Worm (Caenorhabditis elegans) whole organism, late embryonic: ENCODE data around the gene K06H7.7.

Experiments
- C08G9.2 ChIP-seq: sonication (generic microtip); optimal IDR thresholded peaks from 2 replicates; lab custom pipeline; 2016; ENCODE audit warnings: mild to moderate bottlenecking, missing genetic modification characterization, moderate library complexity, missing compliant biosample characterization
- ama-1 ChIP-seq: fragments of 150-350 bp; optimal IDR thresholded peaks from 2 replicates; lab custom pipeline; 2014
- ceh-14 ChIP-seq: sonication (generic microtip); optimal IDR thresholded peaks from 2 replicates; lab custom pipeline; 2016; ENCODE audit warnings: missing genotype, missing genetic modification characterization, missing compliant biosample characterization
- ceh-2 ChIP-seq: sonication (generic microtip); optimal IDR thresholded peaks from 2 replicates; lab custom pipeline; 2016; ENCODE audit warnings: missing genotype, missing genetic modification characterization, missing compliant biosample characterization
- ceh-30 ChIP-seq: fragments of 150-350 bp; optimal IDR thresholded peaks from 2 replicates; lab custom pipeline; 2014; ENCODE audit warnings: missing biosample characterization, missing genetic modification characterization
- ceh-48 ChIP-seq: sonication (generic microtip); optimal IDR thresholded peaks from 2 replicates; lab custom pipeline; 2016; ENCODE audit warnings: missing genetic modification characterization, inconsistent platforms, missing compliant biosample characterization
- ceh-6 ChIP-seq: fragments of 200-800 bp; sonication (Bioruptor generic); optimal IDR thresholded peaks from 2 replicates; lab custom pipeline; 2018; ENCODE audit warnings: mild to moderate bottlenecking, missing genetic modification characterization, missing compliant biosample characterization
- elt-2 ChIP-seq: sonication (generic microtip); optimal IDR thresholded peaks from 2 replicates; lab custom pipeline; 2016; ENCODE audit warnings: missing genetic modification reagents, missing genetic modification characterization, missing compliant biosample characterization
- ets-4 ChIP-seq: sonication (generic microtip); optimal IDR thresholded peaks from 2 replicates; lab custom pipeline; 2016; ENCODE audit warnings: missing genetic modification characterization, missing compliant biosample characterization
- eyg-1 ChIP-seq: sonication (generic microtip); optimal IDR thresholded peaks from 2 replicates; lab custom pipeline; 2016; ENCODE audit warnings: missing genotype, missing genetic modification characterization, missing compliant biosample characterization
- fax-1 ChIP-seq: sonication (generic microtip); optimal IDR thresholded peaks from 2 replicates; lab custom pipeline; 2016; ENCODE audit warnings: missing genotype, missing genetic modification characterization, missing compliant biosample characterization
- fkh-10 ChIP-seq: fragments of 150-350 bp; optimal IDR thresholded peaks from 2 replicates; lab custom pipeline; 2014; ENCODE audit warnings: missing biosample characterization, missing genetic modification reagents, missing genetic modification characterization
- gmeb-2 ChIP-seq: sonication (generic microtip); optimal IDR thresholded peaks from 2 replicates; lab custom pipeline; 2016; ENCODE audit warnings: missing genetic modification characterization, inconsistent platforms, missing compliant biosample characterization
- hlh-6 ChIP-seq: sonication (generic microtip); optimal IDR thresholded peaks from 2 replicates; lab custom pipeline; 2016; ENCODE audit warnings: missing genotype, missing genetic modification characterization, missing compliant biosample characterization
- lim-6 ChIP-seq: sonication (generic microtip); optimal IDR thresholded peaks from 2 replicates; lab custom pipeline; 2016; ENCODE audit warnings: missing genetic modification characterization, missing compliant biosample characterization
- madf-2 ChIP-seq: sonication (generic microtip); optimal IDR thresholded peaks from 2 replicates; lab custom pipeline; 2017; ENCODE audit warnings: missing genetic modification characterization, missing compliant biosample characterization
- nfya-1 ChIP-seq: sonication (generic microtip); optimal IDR thresholded peaks from 2 replicates; lab custom pipeline; 2017; ENCODE audit warnings: missing genetic modification characterization, mild to moderate bottlenecking, missing compliant biosample characterization, antibody characterized with exemption, moderate library complexity
- nhr-11 ChIP-seq: fragments of 150-350 bp; optimal IDR thresholded peaks from 2 replicates; lab custom pipeline; 2014; ENCODE audit warnings: missing biosample characterization, missing genetic modification characterization
- nhr-232 ChIP-seq: sonication (generic microtip); optimal IDR thresholded peaks from 2 replicates; lab custom pipeline; 2016; ENCODE audit warnings: missing genetic modification characterization, missing compliant biosample characterization
- npax-4 ChIP-seq: sonication (generic microtip); optimal IDR thresholded peaks from 2 replicates; lab custom pipeline; 2016; ENCODE audit warnings: missing genetic modification characterization, missing compliant biosample characterization
- odd-2 ChIP-seq: sonication (generic microtip); optimal IDR thresholded peaks from 2 replicates; lab custom pipeline; 2017; ENCODE audit warnings: antibody characterized with exemption, mild to moderate bottlenecking, missing genetic modification characterization, missing compliant biosample characterization
- pag-3 ChIP-seq: sonication (generic microtip); optimal IDR thresholded peaks from 2 replicates; lab custom pipeline; 2016; ENCODE audit warnings: missing compliant biosample characterization, missing genetic modification characterization, borderline replicate concordance
- pha-2 ChIP-seq: sonication (generic microtip); optimal IDR thresholded peaks from 2 replicates; lab custom pipeline; 2017; ENCODE audit warnings: mild to moderate bottlenecking, missing genetic modification characterization, missing compliant biosample characterization
- pros-1 ChIP-seq: fragments of 150-350 bp; optimal IDR thresholded peaks from 2 replicates; lab custom pipeline; 2014; ENCODE audit warnings: missing biosample characterization, missing genetic modification reagents, missing genetic modification characterization
- ref-2 ChIP-seq: sonication (generic microtip); optimal IDR thresholded peaks from 2 replicates; lab custom pipeline; 2016; ENCODE audit warnings: missing genetic modification characterization, missing compliant biosample characterization
- sox-2 ChIP-seq: fragments of 200-800 bp; sonication (Bioruptor generic); IDR thresholded peaks from 2 replicates; pipeline ENCODE4 v1.3.6; 2022; ENCODE audit warnings: missing genetic modification reagents, missing genetic modification characterization, missing compliant biosample characterization
- syd-9 ChIP-seq: sonication (generic microtip); optimal IDR thresholded peaks from 2 replicates; lab custom pipeline; 2016; ENCODE audit warnings: mild to moderate bottlenecking, missing genetic modification characterization, moderate library complexity, missing compliant biosample characterization
- tbx-7 ChIP-seq: sonication (generic microtip); optimal IDR thresholded peaks from 2 replicates; lab custom pipeline; 2016; ENCODE audit warnings: missing genotype, missing genetic modification characterization, missing compliant biosample characterization
- unc-3 ChIP-seq, 2 experiments: fragments of 200-800 bp in 1 of 2; sonication (Bioruptor generic) in 1 of 2; sonication (generic microtip) in 1 of 2; conservative IDR thresholded peaks in 1 of 2; optimal IDR thresholded peaks in 1 of 2; 2 replicates each; pipeline versions ENCODE4 v1.3.6 to Lab custom; 2016 to 2022; ENCODE audit warnings: missing compliant biosample characterization in 2 of 2, missing genetic modification characterization in 2 of 2, missing genetic modification reagents in 1 of 2
- unc-55 ChIP-seq: sonication (generic microtip); optimal IDR thresholded peaks from 2 replicates; lab custom pipeline; 2017; ENCODE audit warnings: missing biosample characterization, missing genetic modification reagents, missing genetic modification characterization
- zip-5 ChIP-seq: sonication (generic microtip); optimal IDR thresholded peaks from 2 replicates; lab custom pipeline; 2016; ENCODE audit warnings: missing genetic modification characterization, missing compliant biosample characterization

The K06H7.7 gene

DNA sequence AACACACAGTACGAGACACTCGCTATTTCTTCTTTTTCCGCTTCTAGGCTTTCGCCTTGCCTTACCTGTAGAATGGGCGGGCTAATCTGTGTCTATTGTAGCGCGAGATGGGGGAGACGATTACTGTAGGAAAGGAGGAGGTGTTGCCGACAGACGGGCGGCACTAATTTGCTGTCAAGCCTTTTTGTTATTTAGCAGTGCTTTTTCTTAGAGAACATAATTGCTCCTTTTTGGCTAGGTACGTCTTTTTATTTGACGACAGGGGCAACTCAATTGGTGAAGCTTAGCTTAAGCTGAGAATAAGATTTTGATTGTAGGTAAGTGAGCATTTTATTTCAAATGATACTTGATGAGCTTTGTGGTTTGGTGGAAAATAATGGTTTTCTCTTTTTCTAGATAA is 21.6 kb downstream of the K06H7.7 start:
- TF ChIP-seq pag-3 (tag; lab: Kevin White, UChicago) (no peak), pros-1 (tag; lab: Kevin White, UChicago) (no peak), tbx-7 (no peak), hlh-6 (no peak), gmeb-2 (tag; lab: Kevin White, UChicago) (no peak), unc-3 (GFP tag; conservative IDR thresholded peaks at IDR 0.05; lab: Robert Waterston, UW) (no peak), unc-3 (tag; optimal IDR thresholded peaks at IDR 0.05; lab: Kevin White, UChicago) (no peak), ceh-14 (tag; lab: Kevin White, UChicago) (no peak), npax-4 (tag; lab: Kevin White, UChicago) (no peak), ref-2 (tag; lab: Kevin White, UChicago) (no peak), fkh-10 (GFP tag; lab: Kevin White, UChicago) (no peak)
- TF ChIP-seq, all 69 proteins: peak for 0

DNA sequence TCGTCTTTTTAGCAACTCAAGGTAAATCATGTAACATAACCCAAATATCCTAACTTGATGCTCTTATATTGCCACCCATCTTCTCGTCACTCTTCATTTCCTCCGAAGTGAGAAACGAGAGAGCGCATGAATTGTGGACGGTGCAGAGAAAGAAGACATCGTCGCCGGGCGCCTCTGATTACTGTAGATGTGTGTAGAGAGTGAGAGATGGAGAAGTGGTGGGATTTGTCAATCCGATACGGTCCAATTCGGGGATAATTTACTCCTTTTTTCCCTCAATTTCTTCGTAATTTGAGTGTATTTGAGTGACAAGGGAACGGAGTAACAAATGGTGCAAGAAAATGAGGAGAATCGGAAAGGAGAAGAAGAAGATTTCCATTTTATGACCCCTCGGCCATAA is 24.2 kb downstream of the K06H7.7 start:
- TF ChIP-seq ets-4 (tag; lab: Kevin White, UChicago) (no peak), ceh-6 (GFP tag; lab: Kevin White, UChicago) (no peak), fax-1 (tag; lab: Kevin White, UChicago) (no peak), syd-9 (no peak), sox-2 (no peak), pros-1 (tag; lab: Kevin White, UChicago) (no peak), nhr-232 (tag; lab: Kevin White, UChicago) (no peak), ceh-48 (tag; lab: Kevin White, UChicago) (no peak), ceh-2 (tag; lab: Kevin White, UChicago) (no peak), ref-2 (tag; lab: Kevin White, UChicago) (no peak), pag-3 (tag; lab: Kevin White, UChicago) (no peak), nfya-1 (tag; lab: Kevin White, UChicago) (no peak), C08G9.2 (tag; lab: Kevin White, UChicago) (no peak), nhr-11 (tag; lab: Kevin White, UChicago) (no peak), madf-2 (tag; lab: Kevin White, UChicago) (no peak), fkh-10 (GFP tag; lab: Kevin White, UChicago) (no peak)

DNA sequence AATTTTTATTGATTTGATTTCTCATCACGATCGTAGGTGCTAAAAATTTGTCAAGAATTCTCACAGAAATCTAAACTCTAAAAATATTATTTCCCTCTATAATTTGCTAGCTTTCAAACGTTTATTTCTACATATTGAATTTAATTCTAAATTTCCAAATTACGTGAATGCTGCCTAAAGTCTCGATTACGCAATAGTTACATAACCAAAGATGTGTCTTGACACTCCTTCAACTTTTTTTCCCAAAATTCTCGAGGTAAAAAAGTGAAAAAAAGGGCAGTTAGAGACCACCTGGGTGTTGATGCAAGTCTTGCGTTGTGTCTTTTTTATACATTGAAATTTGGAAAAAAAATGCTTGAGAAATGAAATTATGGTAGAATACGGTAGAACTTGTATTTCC is 33.4 kb downstream of the K06H7.7 start:
- TF ChIP-seq pha-2 (tag; lab: Kevin White, UChicago), result no peak
- TF ChIP-seq eyg-1, result no peak
- TF ChIP-seq gmeb-2 (tag; lab: Kevin White, UChicago), result no peak
- no peak for TF ChIP-seq nhr-232 (tag; lab: Kevin White, UChicago)
- TF ChIP-seq elt-2 (tag; lab: Kevin White, UChicago), result no peak
- no peak for TF ChIP-seq ceh-30 (tag; lab: Kevin White, UChicago)
- no peak for TF ChIP-seq ceh-2 (tag; lab: Kevin White, UChicago)
- TF ChIP-seq ama-1 (lab: Kevin White, UChicago), result no peak

DNA sequence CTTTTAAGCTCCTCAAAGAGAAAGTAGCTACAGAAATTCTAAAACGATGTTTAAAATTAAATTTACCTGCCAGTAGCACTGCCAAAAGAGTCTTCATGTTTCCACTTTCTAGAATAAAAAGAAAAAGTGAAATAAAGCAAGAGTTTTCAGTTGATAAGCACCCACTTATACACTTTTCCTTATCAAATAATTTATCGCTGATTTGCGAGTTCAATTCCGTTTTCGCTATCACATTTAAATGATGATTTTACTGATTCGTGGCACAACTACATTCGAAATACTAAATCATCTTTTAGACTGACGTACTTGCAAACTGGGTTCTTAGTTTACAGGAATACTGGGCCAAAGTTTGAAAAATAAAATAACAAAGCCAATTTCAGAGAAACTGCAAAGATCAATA is 34.3 kb downstream of the K06H7.7 start, which contains the start of gene K12H4.7:
K12H4.7 (minus strand) TSS at position 138 of the 400 bp plus-strand sequence.
- TF ChIP-seq elt-2 (tag; lab: Kevin White, UChicago) (peak; percentile 33), zip-5 (tag; lab: Kevin White, UChicago) (no peak)

DNA sequence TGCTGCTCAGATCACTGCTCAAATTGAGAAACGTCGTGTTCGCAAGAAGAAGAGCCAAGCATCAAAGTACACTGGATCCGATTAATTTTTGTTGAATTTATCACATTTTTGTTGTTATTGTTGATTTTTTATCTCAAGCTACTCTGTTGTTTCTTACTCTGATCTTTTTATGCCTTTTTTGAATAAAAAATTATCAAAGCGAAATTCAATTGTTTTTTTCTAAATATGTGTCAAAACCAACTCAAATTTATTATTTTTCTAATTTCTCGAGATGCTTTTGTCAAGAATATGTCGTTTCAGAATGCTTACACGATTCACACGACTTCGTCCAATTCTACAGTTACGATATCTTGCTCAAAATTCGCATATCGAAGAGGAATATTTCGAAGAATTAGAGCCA is 37.9 kb downstream of the K06H7.7 start, which contains the start of gene K12H4.2:
K12H4.2 (plus strand) TSS at position 301 of the 400 bp plus-strand sequence.
- TF ChIP-seq unc-55 (GFP tag; lab: Kevin White, UChicago) (no peak), fax-1 (tag; lab: Kevin White, UChicago) (no peak), lim-6 (tag; lab: Kevin White, UChicago) (no peak), syd-9 (no peak), ceh-14 (tag; lab: Kevin White, UChicago) (no peak), odd-2 (tag; lab: Kevin White, UChicago) (no peak)
